Worm (Caenorhabditis elegans) whole organism, midembryonic: ENCODE results near the gene F59H6.14.
A peak's percentile ranks its signal among the peaks of the same experiment; 100 is the strongest.

Source experiments
- T22C8.4 ChIP-seq: fragments of 200-800 bp; sonication (Bioruptor generic); IDR thresholded peaks from 2 replicates; pipeline ENCODE4 v1.3.6; 2022; ENCODE audit warnings: missing genetic modification characterization, missing compliant biosample characterization
- cog-1 ChIP-seq: sonication (generic microtip); optimal IDR thresholded peaks from 2 replicates; lab custom pipeline; 2016; ENCODE audit warnings: missing genetic modification characterization, missing compliant biosample characterization
- flt-1 ChIP-seq: fragments of 200-800 bp; sonication (Bioruptor generic); IDR thresholded peaks from 2 replicates; pipeline ENCODE4 v1.3.6; 2022; ENCODE audit warnings: missing genetic modification characterization, missing compliant biosample characterization
- klf-2 ChIP-seq: fragments of 200-800 bp; sonication (Bioruptor generic); conservative IDR thresholded peaks from 2 replicates; pipeline ENCODE4 v1.3.6; 2022; ENCODE audit warnings: missing genetic modification reagents, missing genetic modification characterization, missing compliant biosample characterization
- med-1 ChIP-seq: sonication (generic microtip); optimal IDR thresholded peaks from 2 replicates; lab custom pipeline; 2017; ENCODE audit warnings: missing genetic modification characterization, mild to moderate bottlenecking, missing compliant biosample characterization, antibody characterized with exemption, missing genetic modification reagents; ENCODE audit not compliant: insufficient read depth
- ref-1 ChIP-seq: fragments of 200-800 bp; sonication (Bioruptor generic); conservative IDR thresholded peaks from 2 replicates; pipeline ENCODE4 v1.3.6; 2022; ENCODE audit warnings: missing genetic modification reagents, missing genetic modification characterization, missing compliant biosample characterization
- tab-1 ChIP-seq: fragments of 200-800 bp; sonication (Bioruptor generic); IDR thresholded peaks from 2 replicates; pipeline ENCODE4 v1.3.6; 2022; ENCODE audit warnings: missing genetic modification characterization, missing compliant biosample characterization
- ztf-23 ChIP-seq: fragments of 200-800 bp; sonication (Bioruptor generic); IDR thresholded peaks from 2 replicates; pipeline ENCODE4 v1.3.6; 2022; ENCODE audit warnings: missing genetic modification reagents, missing genetic modification characterization, missing compliant biosample characterization
- ztf-29 ChIP-seq: fragments of 200-800 bp; sonication (Bioruptor generic); IDR thresholded peaks from 2 replicates; pipeline ENCODE4 v1.3.6; 2022; ENCODE audit warnings: missing genetic modification reagents, missing genetic modification characterization, missing compliant biosample characterization

DNA sequence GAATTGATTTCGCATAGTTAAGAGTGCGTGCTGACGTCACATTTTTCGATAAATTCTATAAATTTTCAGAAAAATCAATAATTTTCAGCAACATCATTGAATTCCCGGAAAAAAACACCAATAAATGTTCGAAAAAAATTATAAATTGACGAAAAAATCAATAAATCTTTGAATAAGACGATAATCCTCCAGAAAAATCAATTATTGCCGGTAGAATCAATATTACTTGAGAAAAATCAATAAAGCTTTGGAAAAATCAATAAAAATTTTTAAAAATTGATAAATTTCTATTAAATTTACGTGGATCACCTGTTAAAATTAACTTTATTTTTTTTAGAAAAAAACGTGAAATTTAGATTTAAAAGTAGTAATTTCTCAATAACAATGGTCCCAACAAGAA lies 19.5 kb upstream of the F59H6.14 start:
- TF ChIP-seq flt-1 (GFP tag; lab: Robert Waterston, UW) (no peak), med-1 (GFP tag; lab: Kevin White, UChicago) (no peak), tab-1 (GFP tag; lab: Robert Waterston, UW) (no peak), klf-2 (GFP tag; lab: Robert Waterston, UW) (no peak), ztf-29 (GFP tag; lab: Robert Waterston, UW) (no peak), cog-1 (tag; lab: Kevin White, UChicago) (no peak), ref-1 (GFP tag; lab: Robert Waterston, UW) (no peak), T22C8.4 (GFP tag; lab: Robert Waterston, UW) (peak; percentile 37; the same call in 1 of the 2 replicates), ztf-23 (GFP tag; lab: Robert Waterston, UW) (no peak)
